Worm (Caenorhabditis elegans) whole organism, L1 larva: Measurements from ENCODE around the gene gpa-6.

ENCODE experiments used
- C04F5.9 ChIP-seq: sonication (generic microtip); optimal IDR thresholded peaks from 2 replicates; lab custom pipeline; 2016; ENCODE audit warnings: missing genetic modification characterization, missing compliant biosample characterization
- C16A3.4 ChIP-seq: fragments of 150-350 bp; optimal IDR thresholded peaks from 2 replicates; lab custom pipeline; 2014; ENCODE audit warnings: missing biosample characterization, missing genetic modification characterization
- F16B12.6 ChIP-seq: fragments of 150-350 bp; optimal IDR thresholded peaks from 2 replicates; lab custom pipeline; 2014; ENCODE audit warnings: missing biosample characterization, missing genetic modification characterization
- aha-1 ChIP-seq: fragments of 150-350 bp; optimal IDR thresholded peaks from 2 replicates; lab custom pipeline; 2014; ENCODE audit warnings: missing biosample characterization, missing genetic modification characterization
- alr-1 ChIP-seq: fragments of 200-800 bp; sonication (Bioruptor generic); optimal IDR thresholded peaks from 2 replicates; lab custom pipeline; 2018; ENCODE audit warnings: borderline replicate concordance, mild to moderate bottlenecking, missing genetic modification characterization, missing compliant biosample characterization
- ama-1 ChIP-seq: fragments of 150-350 bp; optimal IDR thresholded peaks from 2 replicates; lab custom pipeline; 2014
- blmp-1 ChIP-seq: fragments of 150-350 bp; optimal IDR thresholded peaks from 2 replicates; lab custom pipeline; 2014; ENCODE audit warnings: missing biosample characterization, missing genetic modification characterization
- ceh-8 ChIP-seq: fragments of 200-800 bp; sonication (Bioruptor generic); optimal IDR thresholded peaks from 2 replicates; lab custom pipeline; 2018; ENCODE audit warnings: mild to moderate bottlenecking, missing genetic modification characterization, moderate library complexity, missing compliant biosample characterization
- ceh-82 ChIP-seq, 3 experiments: fragments of 150-350 bp in 1 of 3; sonication (generic microtip) in 2 of 3; optimal IDR thresholded peaks; 2 replicates each; lab custom pipeline; 2014 to 2017; ENCODE audit warnings: missing biosample characterization in 3 of 3, missing genetic modification characterization in 3 of 3
- ceh-88 ChIP-seq: fragments of 200-800 bp; sonication (Bioruptor generic); IDR thresholded peaks from 2 replicates; pipeline ENCODE4 v1.3.6; 2022; ENCODE audit warnings: missing genetic modification characterization, missing compliant biosample characterization
- ceh-90 ChIP-seq: sonication (generic microtip); optimal IDR thresholded peaks from 2 replicates; lab custom pipeline; 2016; ENCODE audit warnings: missing genetic modification characterization, missing compliant biosample characterization
- ces-1 ChIP-seq: fragments of 150-350 bp; optimal IDR thresholded peaks from 2 replicates; lab custom pipeline; 2014; ENCODE audit warnings: missing biosample characterization, missing genetic modification reagents, missing genetic modification characterization
- dpl-1 ChIP-seq, 3 experiments: fragments of 150-350 bp in 2 of 3; sonication (generic microtip) in 1 of 3; optimal IDR thresholded peaks; 2 replicates each; lab custom pipeline; 2014 to 2017; ENCODE audit warnings: missing biosample characterization in 3 of 3, missing genetic modification characterization in 3 of 3, missing genetic modification reagents in 3 of 3
- efl-1 ChIP-seq, 4 experiments: fragments of 150-350 bp; optimal IDR thresholded peaks in 3 of 4; peaks in 1 of 4; 1 replicate in 1 of 4; 2 replicates in 3 of 4; lab custom pipeline; 2014; ENCODE audit warnings: missing biosample characterization in 2 of 4, missing genetic modification characterization in 2 of 4, missing genetic modification reagents in 2 of 4
- efl-3 ChIP-seq: fragments of 200-800 bp; sonication (Bioruptor generic); optimal IDR thresholded peaks from 2 replicates; lab custom pipeline; 2018; ENCODE audit warnings: mild to moderate bottlenecking, missing genetic modification characterization, missing compliant biosample characterization
- elt-2 ChIP-seq: sonication (generic microtip); optimal IDR thresholded peaks from 2 replicates; lab custom pipeline; 2016; ENCODE audit warnings: missing genetic modification characterization, mild to moderate bottlenecking, inconsistent platforms, missing compliant biosample characterization, missing genetic modification reagents
- elt-3 ChIP-seq, 6 experiments: fragments of 150-350 bp in 1 of 6; sonication (generic microtip); optimal IDR thresholded peaks; 2 replicates each; lab custom pipeline; 2017 to 2018; ENCODE audit warnings: missing biosample characterization in 6 of 6, missing genetic modification characterization in 6 of 6, inconsistent platforms in 1 of 6
- ets-5 ChIP-seq: fragments of 200-800 bp; sonication (Bioruptor generic); IDR thresholded peaks from 2 replicates; pipeline ENCODE4 v1.3.6; 2022; ENCODE audit warnings: missing genetic modification characterization, missing compliant biosample characterization
- fkh-8 ChIP-seq: sonication (generic microtip); optimal IDR thresholded peaks from 2 replicates; lab custom pipeline; 2016; ENCODE audit warnings: mild to moderate bottlenecking, missing genetic modification characterization, missing compliant biosample characterization
- fos-1 ChIP-seq: fragments of 150-350 bp; optimal IDR thresholded peaks from 2 replicates; lab custom pipeline; 2014; ENCODE audit warnings: missing biosample characterization, missing genetic modification characterization
- grh-1 ChIP-seq: fragments of 200-800 bp; sonication (Bioruptor generic); IDR thresholded peaks from 2 replicates; pipeline ENCODE4 v1.3.6; 2022; ENCODE audit warnings: missing genetic modification reagents, missing genetic modification characterization, missing compliant biosample characterization
- hpl-2 ChIP-seq: fragments of 150-350 bp; optimal IDR thresholded peaks from 2 replicates; lab custom pipeline; 2014; ENCODE audit warnings: missing biosample characterization, missing genetic modification reagents, missing genetic modification characterization
- irx-1 ChIP-seq: sonication (generic microtip); optimal IDR thresholded peaks from 2 replicates; lab custom pipeline; 2016; ENCODE audit warnings: missing genetic modification characterization, missing compliant biosample characterization
- lin-14 ChIP-seq: fragments of 200-800 bp; sonication (Bioruptor generic); optimal IDR thresholded peaks from 2 replicates; lab custom pipeline; 2018; ENCODE audit warnings: mild to moderate bottlenecking, missing genetic modification characterization, moderate library complexity, missing compliant biosample characterization
- lin-15B ChIP-seq: fragments of 150-350 bp; sonication (generic microtip); optimal IDR thresholded peaks from 3 replicates; lab custom pipeline; 2014; ENCODE audit warnings: missing biosample characterization, missing genetic modification characterization
- lin-35 ChIP-seq, 2 experiments: fragments of 150-350 bp; optimal IDR thresholded peaks; 2 replicates each; lab custom pipeline; 2014; ENCODE audit warnings: missing biosample characterization in 2 of 2, missing genetic modification characterization in 2 of 2, missing genetic modification reagents in 2 of 2
- lsy-2 ChIP-seq, 2 experiments: fragments of 150-350 bp; optimal IDR thresholded peaks; 2 replicates each; lab custom pipeline; 2014; ENCODE audit warnings: missing biosample characterization in 2 of 2, missing genetic modification characterization in 2 of 2
- mdl-1 ChIP-seq, 2 experiments: fragments of 150-350 bp; optimal IDR thresholded peaks; 2 replicates each; lab custom pipeline; 2014 to 2017; ENCODE audit warnings: missing biosample characterization in 2 of 2, missing genetic modification characterization in 2 of 2, inconsistent platforms in 1 of 2
- mef-2 ChIP-seq: fragments of 150-350 bp; optimal IDR thresholded peaks from 2 replicates; lab custom pipeline; 2014; ENCODE audit warnings: missing biosample characterization, missing genetic modification characterization
- mep-1 ChIP-seq: fragments of 150-350 bp; optimal IDR thresholded peaks from 2 replicates; lab custom pipeline; 2014; ENCODE audit warnings: missing biosample characterization, missing genetic modification characterization
- nhr-12 ChIP-seq: sonication (generic microtip); optimal IDR thresholded peaks from 2 replicates; lab custom pipeline; 2017; ENCODE audit warnings: missing biosample characterization, missing genetic modification characterization
- nhr-19 ChIP-seq: fragments of 200-800 bp; sonication (Bioruptor generic); conservative IDR thresholded peaks from 2 replicates; pipeline ENCODE4 v1.3.6; 2022; ENCODE audit warnings: missing genetic modification characterization, missing compliant biosample characterization
- nhr-20 ChIP-seq: sonication (generic microtip); optimal IDR thresholded peaks from 2 replicates; lab custom pipeline; 2016; ENCODE audit warnings: mild to moderate bottlenecking, missing genetic modification characterization, missing compliant biosample characterization
- nhr-237 ChIP-seq: fragments of 150-350 bp; optimal IDR thresholded peaks from 2 replicates; lab custom pipeline; 2014; ENCODE audit warnings: missing biosample characterization, missing genetic modification characterization
- nhr-28 ChIP-seq: fragments of 150-350 bp; optimal IDR thresholded peaks from 2 replicates; lab custom pipeline; 2014; ENCODE audit warnings: missing biosample characterization, missing genetic modification characterization
- nhr-71 ChIP-seq: sonication (generic microtip); optimal IDR thresholded peaks from 2 replicates; lab custom pipeline; 2016; ENCODE audit warnings: mild to moderate bottlenecking, missing genetic modification characterization, moderate library complexity, missing compliant biosample characterization
- nhr-76 ChIP-seq: sonication (generic microtip); optimal IDR thresholded peaks from 2 replicates; lab custom pipeline; 2017; ENCODE audit warnings: missing biosample characterization, missing genetic modification characterization
- nhr-85 ChIP-seq: sonication (generic microtip); peaks from one replicate; lab custom pipeline; 2016; ENCODE audit warnings: missing genetic modification characterization, inconsistent platforms, missing compliant biosample characterization
- nhr-90 ChIP-seq: sonication (generic microtip); optimal IDR thresholded peaks from 2 replicates; lab custom pipeline; 2016; ENCODE audit warnings: mild to moderate bottlenecking, missing genetic modification characterization, missing compliant biosample characterization; ENCODE audit not compliant: poor library complexity
- pqm-1 ChIP-seq: sonication (generic microtip); optimal IDR thresholded peaks from 3 replicates; lab custom pipeline; 2017; ENCODE audit warnings: missing biosample characterization, missing genetic modification characterization
- rnt-1 ChIP-seq: sonication (generic microtip); optimal IDR thresholded peaks from 2 replicates; lab custom pipeline; 2016; ENCODE audit warnings: mild to moderate bottlenecking, missing genetic modification characterization, moderate library complexity, missing compliant biosample characterization
- snpc-4 ChIP-seq: fragments of 150-350 bp; optimal IDR thresholded peaks from 2 replicates; lab custom pipeline; 2014; ENCODE audit warnings: missing biosample characterization, missing genetic modification characterization
- snu-23 ChIP-seq: sonication (generic microtip); optimal IDR thresholded peaks from 2 replicates; lab custom pipeline; 2016; ENCODE audit warnings: missing genetic modification characterization, missing compliant biosample characterization
- sox-4 ChIP-seq: sonication (generic microtip); optimal IDR thresholded peaks from 2 replicates; lab custom pipeline; 2016; ENCODE audit warnings: missing genetic modification characterization, missing compliant biosample characterization
- sup-37 ChIP-seq: fragments of 200-800 bp; sonication (Bioruptor generic); optimal IDR thresholded peaks from 2 replicates; lab custom pipeline; 2018; ENCODE audit warnings: mild to moderate bottlenecking, missing genetic modification characterization, missing compliant biosample characterization
- swsn-7 ChIP-seq: sonication (generic microtip); optimal IDR thresholded peaks from 2 replicates; lab custom pipeline; 2016; ENCODE audit warnings: missing genetic modification characterization, missing compliant biosample characterization
- vab-15 ChIP-seq: sonication (generic microtip); optimal IDR thresholded peaks from 2 replicates; lab custom pipeline; 2017; ENCODE audit warnings: missing genotype, mild to moderate bottlenecking, missing genetic modification characterization, missing compliant biosample characterization
- xbp-1 ChIP-seq: sonication (generic microtip); optimal IDR thresholded peaks from 2 replicates; lab custom pipeline; 2016; ENCODE audit warnings: missing genetic modification characterization, missing compliant biosample characterization
- ztf-4 ChIP-seq: fragments of 150-350 bp; optimal IDR thresholded peaks from 2 replicates; lab custom pipeline; 2014; ENCODE audit warnings: missing biosample characterization, missing genetic modification characterization

The gpa-6 gene

ce11 chrX:13165686-13166085 is 25.3 kb upstream of the gpa-6 start (continued):
- TF ChIP-seq F16B12.6 (tag; lab: Kevin White, UChicago) (no peak), rnt-1 (tag; lab: Kevin White, UChicago) (no peak), C16A3.4 (tag; lab: Kevin White, UChicago) (no peak), swsn-7 (tag; lab: Kevin White, UChicago) (no peak), pqm-1 (peak; percentile 90), ceh-82 (tag; optimal IDR thresholded peaks at IDR 0.05; lab: Kevin White, UChicago) (no peak), ceh-90 (tag; lab: Kevin White, UChicago) (no peak), lin-35 (GFP tag; optimal IDR thresholded peaks at IDR 0.05; lab: Kevin White, UChicago) (peak in 1 of 2 experiments; percentile 46), mep-1 (tag; lab: Kevin White, UChicago) (peak; percentile 15), nhr-90 (tag; lab: Kevin White, UChicago) (peak; percentile 52), dpl-1 (GFP tag; optimal IDR thresholded peaks at IDR 0.05; lab: Kevin White, UChicago) (no peak), ets-5 (GFP tag; lab: Robert Waterston, UW) (no peak), ceh-88 (GFP tag; lab: Robert Waterston, UW) (no peak), elt-2 (peak; percentile 100), ces-1 (GFP tag; lab: Kevin White, UChicago) (no peak), lsy-2 (tag; optimal IDR thresholded peaks at IDR 0.05; lab: Kevin White, UChicago) (peak in 1 of 2 experiments; percentile 50), mef-2 (no peak), nhr-76 (no peak), nhr-237 (no peak), nhr-20 (tag; lab: Kevin White, UChicago) (peak; percentile 63), ceh-8 (GFP tag; lab: Kevin White, UChicago) (no peak), efl-3 (GFP tag; lab: Kevin White, UChicago) (no peak), ztf-4 (tag; lab: Kevin White, UChicago) (no peak), lin-14 (peak; percentile 72), snu-23 (GFP tag; lab: Kevin White, UChicago) (peak; percentile 2), vab-15 (tag; lab: Kevin White, UChicago) (no peak), nhr-71 (tag; lab: Kevin White, UChicago) (peak; percentile 53), snpc-4 (no peak), grh-1 (GFP tag; lab: Robert Waterston, UW) (no peak)
- TF ChIP-seq, all 84 proteins: peak for 15

ce11 chrX:13169133-13169532 is 21.9 kb upstream of the gpa-6 start:
- no peak for TF ChIP-seq pqm-1
- no peak for TF ChIP-seq F16B12.6 (tag; lab: Kevin White, UChicago)
- TF ChIP-seq grh-1 (GFP tag; lab: Robert Waterston, UW) = no peak
- no peak for TF ChIP-seq mef-2
- peak; percentile 92 for TF ChIP-seq nhr-85
- TF ChIP-seq ces-1 (GFP tag; lab: Kevin White, UChicago) = no peak
- TF ChIP-seq nhr-19 (GFP tag; lab: Robert Waterston, UW) = peak; percentile 53
- TF ChIP-seq C16A3.4 (tag; lab: Kevin White, UChicago) = peak; percentile 49
- peak; percentile 19 for TF ChIP-seq swsn-7 (tag; lab: Kevin White, UChicago)
- no peak for TF ChIP-seq ama-1 (lab: Kevin White, UChicago)
- TF ChIP-seq alr-1 = no peak
- peak; percentile 54 for TF ChIP-seq irx-1 (tag; lab: Kevin White, UChicago)
- TF ChIP-seq ceh-90 (tag; lab: Kevin White, UChicago) = no peak
- no peak for TF ChIP-seq ceh-82 (tag; optimal IDR thresholded peaks at IDR 0.05; lab: Kevin White, UChicago)
- TF ChIP-seq ceh-88 (GFP tag; lab: Robert Waterston, UW) = no peak
- TF ChIP-seq snu-23 (GFP tag; lab: Kevin White, UChicago) = peak; percentile 76
- TF ChIP-seq nhr-28 (tag; lab: Kevin White, UChicago) = no peak
- no peak for TF ChIP-seq hpl-2
- no peak for TF ChIP-seq C04F5.9
- TF ChIP-seq mdl-1 (tag; optimal IDR thresholded peaks at IDR 0.05; lab: Kevin White, UChicago) = peak in 1 of 2 experiments; percentile 92
- peak; percentile 79 for TF ChIP-seq rnt-1 (tag; lab: Kevin White, UChicago)
- TF ChIP-seq lin-15B = no peak
- peak in 1 of 2 experiments; percentile 12 for TF ChIP-seq efl-1 (optimal IDR thresholded peaks at IDR 0.05; lab: Kevin White, UChicago)
- no peak for TF ChIP-seq efl-1 (GFP tag; optimal IDR thresholded peaks at IDR 0.05 in 1 of 2; lab: Kevin White, UChicago)
- TF ChIP-seq sox-4 (tag; lab: Kevin White, UChicago) = no peak
- TF ChIP-seq mep-1 (tag; lab: Kevin White, UChicago) = peak; percentile 77
- TF ChIP-seq lin-35 (GFP tag; optimal IDR thresholded peaks at IDR 0.05; lab: Kevin White, UChicago) = peak; percentile 17 to 55
- no peak for TF ChIP-seq fkh-8 (tag; lab: Kevin White, UChicago)
- no peak for TF ChIP-seq elt-2
- no peak for TF ChIP-seq aha-1 (tag; lab: Kevin White, UChicago)
- TF ChIP-seq elt-3 (tag; optimal IDR thresholded peaks at IDR 0.05; lab: Kevin White, UChicago) = peak in 1 of 6 experiments; percentile 15
- TF ChIP-seq fos-1 (tag; lab: Kevin White, UChicago) = no peak
- TF ChIP-seq nhr-12 (tag; lab: Kevin White, UChicago) = no peak
- TF ChIP-seq blmp-1 (tag; lab: Kevin White, UChicago) = peak; percentile 80
- TF ChIP-seq dpl-1 (GFP tag; optimal IDR thresholded peaks at IDR 0.05; lab: Kevin White, UChicago) = no peak
- TF ChIP-seq efl-3 (GFP tag; lab: Kevin White, UChicago) = no peak
- peak; percentile 39 for TF ChIP-seq xbp-1
- peak; percentile 90 for TF ChIP-seq lin-14
- TF ChIP-seq sup-37 (GFP tag; lab: Kevin White, UChicago) = no peak
